Worm (Caenorhabditis elegans): ENCODE data around the gene T04B8.5.

T04B8.5 gene

DNA sequence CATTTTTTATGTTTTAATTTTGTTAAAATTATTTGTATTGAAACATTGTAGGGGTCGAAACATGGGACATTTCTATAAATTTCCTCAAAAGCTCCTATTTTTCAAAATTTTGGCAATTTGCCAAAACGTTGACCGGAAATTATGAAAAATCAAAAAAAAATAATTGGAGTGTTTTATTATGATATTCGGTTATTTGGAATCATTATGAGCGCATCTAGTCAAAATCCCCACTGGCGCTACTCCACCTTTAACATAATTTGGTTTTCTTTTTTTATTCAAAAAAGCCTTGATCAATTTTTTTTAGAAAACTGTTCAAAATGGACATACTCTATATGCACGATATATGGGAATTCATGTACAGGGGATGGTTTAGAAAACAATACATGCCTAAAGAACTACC lies 19.1 kb downstream of the T04B8.5 start, which contains the start of gene W04H10.2:
Gene W04H10.2 (plus strand): TSS at position 301 of the 400 bp plus-strand sequence.
- no peak for TF ChIP-seq unc-42 (tag; optimal IDR thresholded peaks at IDR 0.05)
- TF ChIP-seq F13H6.1 (tag; optimal IDR thresholded peaks at IDR 0.05) = no peak
- TF ChIP-seq unc-55 (GFP tag; optimal IDR thresholded peaks at IDR 0.05) = no peak
- TF ChIP-seq ceh-6 (GFP tag; optimal IDR thresholded peaks at IDR 0.05) = no peak
- TF ChIP-seq tbx-2 (tag; optimal IDR thresholded peaks at IDR 0.05) = no peak
- TF ChIP-seq unc-86 (tag; optimal IDR thresholded peaks at IDR 0.05) = no peak
- TF ChIP-seq ceh-9 (tag; optimal IDR thresholded peaks at IDR 0.05) = no peak
- no peak for TF ChIP-seq unc-3 (GFP tag; conservative IDR thresholded peaks at IDR 0.05)
- TF ChIP-seq unc-3 (tag; optimal IDR thresholded peaks at IDR 0.05) = no peak
- no peak for TF ChIP-seq lin-11 (tag; optimal IDR thresholded peaks at IDR 0.05)
- no peak for TF ChIP-seq pha-2 (tag; optimal IDR thresholded peaks at IDR 0.05)
- no peak for TF ChIP-seq lim-6 (tag; optimal IDR thresholded peaks at IDR 0.05)
- no peak for TF ChIP-seq dmd-4 (tag; optimal IDR thresholded peaks at IDR 0.05; ENCODE audit: borderline replicate concordance)
- TF ChIP-seq dve-1 (tag; optimal IDR thresholded peaks at IDR 0.05) = no peak
- TF ChIP-seq mec-3 (tag; optimal IDR thresholded peaks at IDR 0.05; ENCODE audit: borderline replicate concordance) = no peak
- no peak for TF ChIP-seq ceh-22 (tag; optimal IDR thresholded peaks at IDR 0.05)
- TF ChIP-seq sox-4 (tag; optimal IDR thresholded peaks at IDR 0.05) = no peak
- TF ChIP-seq madf-2 (tag; optimal IDR thresholded peaks at IDR 0.05) = no peak

DNA sequence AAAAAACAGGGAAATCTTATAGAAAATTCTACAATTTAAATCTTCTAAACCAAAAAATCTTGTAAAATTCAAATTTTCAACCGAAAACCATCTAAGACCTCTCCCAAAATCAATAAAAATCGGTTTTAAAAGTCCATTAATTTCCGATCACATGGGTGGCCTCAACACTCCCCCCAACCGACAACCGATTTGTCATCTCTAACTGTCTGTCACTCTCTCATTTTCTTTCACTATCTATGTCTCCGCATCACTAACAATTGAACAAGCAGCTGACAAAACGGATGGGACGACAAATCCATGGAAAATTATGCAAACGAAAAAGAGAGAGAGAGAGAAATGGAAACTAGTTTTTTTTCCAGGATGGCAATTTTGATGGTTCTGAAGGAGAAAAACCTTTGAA lies 21.4 kb downstream of the T04B8.5 start:
- TF ChIP-seq unc-42 (tag; optimal IDR thresholded peaks at IDR 0.05) (peak; percentile 2), rnt-1 (tag; optimal IDR thresholded peaks at IDR 0.05) (peak; percentile 13), tbx-2 (tag; optimal IDR thresholded peaks at IDR 0.05) (peak; percentile 39), ceh-31 (tag; optimal IDR thresholded peaks at IDR 0.05) (peak; percentile 38), ztf-16 (tag; optimal IDR thresholded peaks at IDR 0.05) (no peak), ceh-48 (tag; optimal IDR thresholded peaks at IDR 0.05) (no peak), elt-4 (tag; optimal IDR thresholded peaks at IDR 0.05) (no peak), hlh-30 (tag; optimal IDR thresholded peaks at IDR 0.05; ENCODE audit: insufficient read depth) (peak; percentile 86), ceh-18 (tag; optimal IDR thresholded peaks at IDR 0.05) (peak; percentile 33), C38D4.7 (GFP tag; optimal IDR thresholded peaks at IDR 0.05) (no peak), gmeb-2 (tag; optimal IDR thresholded peaks at IDR 0.05) (no peak), pax-1 (tag; optimal IDR thresholded peaks at IDR 0.05) (no peak), F13H6.1 (tag; optimal IDR thresholded peaks at IDR 0.05) (no peak), nfya-1 (tag; optimal IDR thresholded peaks at IDR 0.05) (peak; percentile 57), unc-55 (GFP tag; optimal IDR thresholded peaks at IDR 0.05) (peak; percentile 98), K09A11.1 (tag; optimal IDR thresholded peaks at IDR 0.05; ENCODE audit: insufficient read depth) (no peak)

DNA sequence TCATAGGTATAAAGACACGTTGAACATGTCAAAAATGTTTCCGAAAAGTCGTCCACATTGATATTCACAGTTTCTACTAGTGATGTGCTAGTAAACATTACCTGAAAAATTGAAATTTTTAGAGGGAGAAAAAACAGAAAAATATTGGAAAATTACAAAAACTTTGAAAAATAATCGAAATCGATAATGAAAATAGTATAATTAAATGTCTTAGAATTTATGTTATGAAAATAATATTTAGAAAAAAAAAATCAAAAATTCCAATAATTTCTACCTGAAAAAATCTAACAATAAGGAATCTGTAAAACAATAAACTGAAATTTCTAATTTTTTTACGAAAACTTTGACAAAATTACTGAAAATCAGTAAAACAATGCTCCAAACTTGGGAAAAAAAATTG lies 22.3 kb downstream of the T04B8.5 start, which contains the start of gene nhl-3:
Gene nhl-3 (minus strand): TSS at position 101 of the 400 bp plus-strand sequence.
- no peak for TF ChIP-seq ztf-16 (tag; optimal IDR thresholded peaks at IDR 0.05)
- TF ChIP-seq rnt-1 (tag; optimal IDR thresholded peaks at IDR 0.05) = no peak
- TF ChIP-seq elt-4 (tag; optimal IDR thresholded peaks at IDR 0.05) = no peak
- no peak for TF ChIP-seq ahr-1 (tag; optimal IDR thresholded peaks at IDR 0.05)
- no peak for TF ChIP-seq C08G9.2 (tag; optimal IDR thresholded peaks at IDR 0.05)
- TF ChIP-seq sox-4 (tag; optimal IDR thresholded peaks at IDR 0.05) = no peak
- TF ChIP-seq ceh-24 (tag; optimal IDR thresholded peaks at IDR 0.05) = no peak
- no peak for TF ChIP-seq elt-2 (tag; optimal IDR thresholded peaks at IDR 0.05)
- no peak for TF ChIP-seq K02D7.2 (tag; optimal IDR thresholded peaks at IDR 0.05)
- TF ChIP-seq fkh-6 (tag; optimal IDR thresholded peaks at IDR 0.05) = no peak

DNA sequence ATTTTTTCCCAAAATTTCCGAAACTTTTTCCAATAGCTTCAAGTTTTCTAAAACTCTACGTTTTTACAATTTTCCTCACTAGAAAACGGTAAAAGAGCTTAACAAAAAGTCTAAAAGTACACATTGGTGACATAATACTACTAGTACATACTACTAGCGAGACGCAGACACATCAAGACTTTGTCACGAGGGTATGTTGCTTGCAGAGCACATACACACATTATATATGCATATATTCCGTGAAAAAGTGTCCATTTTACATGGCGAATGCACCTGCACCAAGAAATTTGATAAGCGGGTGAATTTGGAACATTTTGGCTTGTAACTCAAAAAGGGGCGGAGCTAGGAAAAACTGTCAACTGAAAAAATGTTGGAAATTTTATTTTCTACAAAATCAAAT lies 23.0 kb downstream of the T04B8.5 start:
- TF ChIP-seq sdc-2 (tag; optimal IDR thresholded peaks at IDR 0.05) (no peak), pax-1 (tag; optimal IDR thresholded peaks at IDR 0.05) (no peak), K09A11.1 (tag; optimal IDR thresholded peaks at IDR 0.05; ENCODE audit: insufficient read depth) (no peak), elt-2 (tag; optimal IDR thresholded peaks at IDR 0.05) (no peak), nfya-1 (tag; optimal IDR thresholded peaks at IDR 0.05) (peak; percentile 19), hlh-30 (tag; optimal IDR thresholded peaks at IDR 0.05; ENCODE audit: insufficient read depth) (peak; percentile 93), ztf-16 (tag; optimal IDR thresholded peaks at IDR 0.05) (no peak), gmeb-2 (tag; optimal IDR thresholded peaks at IDR 0.05) (no peak), ceh-31 (tag; optimal IDR thresholded peaks at IDR 0.05) (peak; percentile 31), C38D4.7 (GFP tag; optimal IDR thresholded peaks at IDR 0.05) (no peak), unc-55 (GFP tag; optimal IDR thresholded peaks at IDR 0.05) (peak; percentile 35), ceh-19 (GFP tag; optimal IDR thresholded peaks at IDR 0.05) (no peak)
